Worm (Caenorhabditis elegans): Measurements from ENCODE around the gene srh-88.

The srh-88 gene

DNA sequence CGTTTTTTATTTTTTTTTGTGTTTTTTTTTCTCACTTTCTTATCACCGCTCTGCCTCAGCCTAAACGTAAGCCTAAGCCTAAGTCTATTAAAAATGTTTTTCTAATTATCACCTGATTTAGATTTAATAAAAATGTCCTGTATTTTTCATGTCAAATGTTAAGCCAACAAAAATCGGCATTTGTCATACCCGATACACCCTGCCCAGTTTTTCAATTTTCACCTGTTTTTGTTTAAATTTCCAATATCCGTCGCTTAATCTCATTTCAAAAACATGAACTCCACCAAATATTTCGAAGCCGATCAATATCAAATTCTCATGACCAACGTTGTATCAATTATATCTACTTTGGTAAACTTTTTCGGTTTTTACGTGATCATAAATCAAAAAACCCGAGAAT, 33.4 kb downstream of the srh-88 start, which contains the start of gene C31B8.1:
Gene C31B8.1 (plus strand): TSS at position 301 of the 400 bp plus-strand sequence.
- TF ChIP-seq ZK546.5 (tag; optimal IDR thresholded peaks at IDR 0.05) (no peak), madf-5 (GFP tag; IDR thresholded peaks at IDR 0.05) (no peak)

DNA sequence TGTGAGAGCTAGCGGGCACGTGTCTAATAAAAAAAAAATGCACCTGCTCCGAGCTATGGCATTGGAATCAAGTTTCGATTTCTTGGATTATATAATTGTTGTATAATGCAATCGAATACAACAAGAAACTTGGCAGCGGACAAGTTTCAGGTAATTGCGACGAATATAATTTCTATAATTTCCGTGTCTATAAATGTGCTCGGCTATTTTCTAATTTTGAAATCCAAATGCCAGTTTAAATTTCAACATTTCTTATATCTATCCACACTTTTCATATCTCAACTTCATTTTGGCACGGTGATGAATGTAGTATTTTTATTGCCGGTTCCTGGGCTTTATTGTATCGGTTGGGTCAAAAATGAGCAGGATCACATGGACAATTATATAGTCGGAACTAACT, 34.9 kb downstream of the srh-88 start, which contains the start of gene C31B8.16:
Gene C31B8.16 (plus strand): TSS at position 301 of the 400 bp plus-strand sequence.
- TF ChIP-seq sdz-12 (GFP tag; optimal IDR thresholded peaks at IDR 0.05) (no peak), nhr-102 (tag; optimal IDR thresholded peaks at IDR 0.05) (no peak)

DNA sequence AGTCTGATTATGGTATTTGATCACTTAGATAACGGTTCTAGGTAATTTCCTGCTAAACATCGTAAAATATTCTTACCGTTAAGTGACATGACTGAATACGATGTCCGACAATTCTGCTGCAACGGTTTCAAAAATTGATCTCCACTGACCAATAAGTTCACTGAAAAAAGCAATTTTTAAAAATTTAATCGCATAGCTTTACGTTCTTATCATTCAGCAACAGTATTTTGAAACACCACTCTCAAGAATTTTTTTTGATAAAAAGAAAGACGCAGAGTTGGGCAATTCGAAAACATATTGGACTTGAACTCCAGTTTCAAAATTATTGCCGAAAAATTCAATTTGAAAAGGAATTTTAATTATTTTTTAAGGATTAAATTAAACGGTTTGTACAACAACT, 37.1 kb downstream of the srh-88 start, which contains the start of gene C31B8.12:
Gene C31B8.12 (minus strand): TSS at position 101 of the 400 bp plus-strand sequence.
- TF ChIP-seq lin-15B (tag; optimal IDR thresholded peaks at IDR 0.05) (no peak), mxl-3 (GFP tag; optimal IDR thresholded peaks at IDR 0.05) (no peak)

DNA sequence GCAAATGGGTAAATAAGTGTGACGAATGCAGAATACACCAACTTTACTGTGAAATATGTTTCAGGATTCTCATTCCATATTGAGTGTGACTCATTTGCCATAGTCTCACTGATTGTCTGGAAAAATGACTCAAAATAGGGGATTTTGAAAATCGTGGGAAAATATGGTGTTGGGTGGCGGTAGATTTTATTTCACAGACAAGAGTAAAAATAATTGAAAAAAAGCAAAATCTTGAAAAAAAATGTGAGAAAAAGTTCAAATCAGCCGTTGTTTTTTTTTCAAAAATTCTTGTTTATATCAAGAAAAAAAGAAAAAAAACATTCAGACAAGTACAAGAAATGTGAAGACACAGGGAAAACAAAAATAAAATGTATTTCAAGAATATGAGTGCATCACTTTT, 42.1 kb downstream of the srh-88 start, which contains the start of gene srh-38:
Gene srh-38 (minus strand): TSS at position 101 of the 400 bp plus-strand sequence.
- TF ChIP-seq hlh-30 (tag; optimal IDR thresholded peaks at IDR 0.05; ENCODE audit: insufficient read depth): no peak
- TF ChIP-seq daf-16 (GFP tag; optimal IDR thresholded peaks at IDR 0.05): no peak
- no peak for TF ChIP-seq daf-16 (tag; optimal IDR thresholded peaks at IDR 0.05)
- no peak for TF ChIP-seq hif-1 (tag; optimal IDR thresholded peaks at IDR 0.05)
- TF ChIP-seq unc-39 (tag; optimal IDR thresholded peaks at IDR 0.05): no peak

DNA sequence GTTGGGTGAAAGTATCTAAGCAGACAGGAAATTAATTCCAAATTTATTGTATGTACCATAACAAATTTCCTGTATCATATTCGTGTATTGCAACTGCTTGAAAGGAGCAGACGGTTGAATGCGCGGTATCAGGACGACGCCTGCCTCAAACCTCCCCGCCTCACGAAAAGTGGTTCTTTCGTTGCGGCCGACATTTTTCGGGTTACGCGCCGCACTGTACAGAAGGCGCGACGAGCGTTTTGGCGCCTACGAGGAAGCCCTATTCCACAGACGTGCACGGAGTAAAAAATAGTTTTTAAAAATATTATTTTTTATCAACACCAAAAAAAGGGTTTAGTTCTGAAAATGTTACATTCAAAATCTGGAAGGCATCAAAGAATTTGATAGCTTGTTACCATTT, 44.6 kb downstream of the srh-88 start:
- TF ChIP-seq unc-62 (GFP tag; optimal IDR thresholded peaks at IDR 0.05 in 1 of 2) (no peak), unc-62 (tag; optimal IDR thresholded peaks at IDR 0.05) (no peak), snpc-1.2 (GFP tag; IDR thresholded peaks at IDR 0.05) (0 out of 2 replicates have a peak, but pooled peaks have one; percentile 42)

DNA sequence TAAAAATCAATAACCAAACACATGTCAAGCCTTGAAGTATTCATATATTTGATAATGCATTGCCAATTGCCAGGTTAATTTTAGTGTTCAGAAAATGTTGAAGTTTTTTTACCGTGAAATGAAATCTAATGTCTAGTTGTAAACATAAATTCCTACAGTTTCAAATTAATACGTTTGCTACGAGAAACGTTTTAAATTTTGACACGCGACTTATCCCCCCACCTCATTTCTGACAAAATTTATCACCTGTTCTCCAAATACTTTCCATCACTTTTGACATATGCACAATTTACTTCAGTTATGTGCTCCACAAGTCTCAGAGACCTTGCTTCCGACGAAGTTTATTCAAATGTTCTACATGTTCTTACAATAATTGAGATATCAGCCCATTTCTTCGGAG, 50.7 kb downstream of the srh-88 start, which contains the start of gene srh-146:
Gene srh-146 (plus strand): TSS at position 301 of the 400 bp plus-strand sequence.
- TF ChIP-seq zip-11 (GFP tag; IDR thresholded peaks at IDR 0.05) (no peak), hlh-11 (tag; optimal IDR thresholded peaks at IDR 0.05) (no peak), unc-130 (GFP tag; optimal IDR thresholded peaks at IDR 0.05) (no peak), F49E8.2 (tag; optimal IDR thresholded peaks at IDR 0.05; ENCODE audit: borderline replicate concordance) (no peak), F44E2.7 (GFP tag; IDR thresholded peaks at IDR 0.05) (no peak), madf-5 (GFP tag; IDR thresholded peaks at IDR 0.05) (no peak)

Measured in whole organism, L4 larva.